Worm (Caenorhabditis elegans): Measurements from ENCODE around the gene Y62F5A.9.

The Y62F5A.9 gene

DNA sequence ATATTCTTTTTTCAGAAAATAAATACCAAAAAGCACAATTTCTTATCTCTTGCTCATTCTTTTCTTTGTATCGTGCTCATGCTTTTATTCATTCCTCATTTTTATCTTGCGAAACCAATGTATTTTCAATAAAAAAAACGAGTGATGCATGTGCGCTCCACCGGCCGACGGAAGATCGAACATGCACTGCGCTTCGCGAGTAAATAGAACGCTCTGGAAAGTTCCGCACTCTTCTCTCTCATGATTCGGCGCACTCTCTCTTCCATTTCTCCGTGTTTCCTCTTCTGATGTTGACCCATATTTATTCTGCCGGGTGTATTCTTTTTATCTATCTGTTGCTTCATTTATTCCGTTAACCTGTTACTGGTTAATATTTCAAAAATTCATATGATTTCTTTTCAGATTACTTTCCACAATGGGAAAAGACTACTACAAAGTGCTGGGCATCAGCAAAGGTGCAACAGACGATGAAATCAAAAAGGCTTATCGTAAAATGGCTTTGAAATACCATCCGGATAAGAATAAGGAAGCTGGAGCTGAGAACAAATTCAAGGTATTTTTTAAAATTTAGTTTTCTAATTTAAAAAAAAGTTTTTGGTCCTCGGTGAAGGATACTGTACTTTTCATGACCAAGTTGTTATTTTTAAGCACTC, 6.8 kb upstream of the Y62F5A.9 start, which contains the start of gene dnj-13 (continued):
- no peak for TF ChIP-seq ztf-11 (tag; optimal IDR thresholded peaks at IDR 0.05)
- no peak for TF ChIP-seq elt-3 (tag; optimal IDR thresholded peaks at IDR 0.05)
- peak; percentile 61 for TF ChIP-seq nhr-77 (tag; optimal IDR thresholded peaks at IDR 0.05)

DNA sequence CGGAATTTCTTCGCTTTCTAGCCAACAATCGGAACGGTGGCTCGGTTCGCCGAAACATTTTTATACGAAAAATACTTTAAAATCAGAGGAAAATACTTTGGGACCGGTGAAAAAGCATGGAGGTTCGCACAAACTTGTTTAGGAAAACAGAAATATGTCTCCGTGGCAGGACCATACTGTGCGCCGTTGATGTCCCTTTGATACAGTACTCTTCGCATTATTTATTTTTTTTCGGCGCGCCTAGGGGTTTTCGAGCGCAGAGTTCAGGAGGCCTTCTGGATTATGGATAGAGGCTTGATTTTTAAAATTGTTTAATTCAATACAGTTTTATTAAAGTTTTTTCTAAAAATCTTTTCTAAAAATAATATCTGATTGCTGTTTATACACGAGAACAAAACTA, 6.1 kb upstream of the Y62F5A.9 start, which contains the start of gene F54D5.9:
F54D5.9 (minus strand) TSS at position 115 of the 400 bp plus-strand sequence.
- TF ChIP-seq ama-1 (optimal IDR thresholded peaks at IDR 0.05) (peak; percentile 3), aly-2 (tag; optimal IDR thresholded peaks at IDR 0.05) (no peak)

DNA sequence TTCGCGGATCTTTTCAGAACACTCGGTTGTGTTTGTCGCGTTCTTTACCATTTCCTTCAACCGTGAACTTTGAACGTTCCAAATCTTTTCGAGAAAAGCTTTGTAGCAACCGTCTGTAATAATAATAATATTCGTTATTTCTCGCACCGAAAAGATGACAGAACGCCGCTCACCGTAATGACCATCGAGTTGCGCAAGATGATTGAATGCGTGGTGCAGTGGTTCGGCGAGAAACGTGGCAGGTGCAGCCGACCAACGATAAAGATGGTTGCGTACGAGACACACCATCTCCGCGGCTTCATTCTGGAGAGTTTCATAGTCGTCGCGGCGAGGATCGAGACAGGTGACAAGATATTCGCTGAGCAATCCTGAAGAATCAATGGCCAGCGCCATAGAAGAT, 4.3 kb upstream of the Y62F5A.9 start:
- TF ChIP-seq tbx-2 (tag; optimal IDR thresholded peaks at IDR 0.05): no peak
- TF ChIP-seq lin-39 (tag; optimal IDR thresholded peaks at IDR 0.05): no peak
- TF ChIP-seq nhr-43 (tag; optimal IDR thresholded peaks at IDR 0.05; ENCODE audit: poor library complexity, severe bottlenecking): no peak
- no peak for TF ChIP-seq ceh-16 (tag; optimal IDR thresholded peaks at IDR 0.05)
- no peak for TF ChIP-seq egl-5 (tag; optimal IDR thresholded peaks at IDR 0.05)

DNA sequence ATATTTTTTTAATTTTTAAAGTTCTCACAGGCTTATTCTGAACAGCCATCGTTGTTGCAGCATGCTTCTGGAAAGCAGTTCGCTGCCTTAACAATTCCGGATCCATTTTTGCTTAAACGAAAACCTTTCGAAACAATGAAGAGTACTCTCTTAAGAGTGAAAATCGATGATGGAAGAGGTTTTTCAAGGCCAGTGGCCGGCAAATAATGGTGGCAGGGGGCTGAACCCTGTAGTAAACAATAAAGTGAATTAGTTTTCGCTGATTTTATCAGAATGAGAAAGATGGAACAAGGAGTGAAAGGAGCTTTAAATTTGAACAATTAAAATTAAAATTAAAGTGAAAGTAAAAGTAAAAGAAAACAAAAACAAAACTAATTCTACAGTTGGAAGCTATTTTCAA, 3.7 kb upstream of the Y62F5A.9 start, which contains the start of gene gtf-2E2:
gtf-2E2 (minus strand) TSS at position 111 of the 400 bp plus-strand sequence.
- TF ChIP-seq egl-5 (tag; optimal IDR thresholded peaks at IDR 0.05) (no peak), lin-39 (tag; optimal IDR thresholded peaks at IDR 0.05) (peak; percentile 55), nhr-23 (tag; optimal IDR thresholded peaks at IDR 0.05) (no peak), tbx-2 (tag; optimal IDR thresholded peaks at IDR 0.05) (no peak), lsy-12 (tag; optimal IDR thresholded peaks at IDR 0.05) (no peak), elt-2 (tag; optimal IDR thresholded peaks at IDR 0.05) (no peak), mml-1 (tag; optimal IDR thresholded peaks at IDR 0.05) (no peak), ceh-28 (tag; optimal IDR thresholded peaks at IDR 0.05) (peak; percentile 34), ceh-16 (tag; optimal IDR thresholded peaks at IDR 0.05) (no peak), pqm-1 (tag; optimal IDR thresholded peaks at IDR 0.05) (no peak), pha-4 (tag; optimal IDR thresholded peaks at IDR 0.05) (peak; percentile 37), nhr-25 (tag; optimal IDR thresholded peaks at IDR 0.05) (peak; percentile 10), snpc-4 (tag; optimal IDR thresholded peaks at IDR 0.05) (peak; percentile 56), ceh-9 (tag; optimal IDR thresholded peaks at IDR 0.05) (no peak), nhr-76 (tag; optimal IDR thresholded peaks at IDR 0.05) (no peak), lin-15B (tag; optimal IDR thresholded peaks at IDR 0.05) (peak; percentile 31), fkh-10 (GFP tag; optimal IDR thresholded peaks at IDR 0.05) (no peak), elt-1 (tag; optimal IDR thresholded peaks at IDR 0.05) (peak; percentile 17), hmg-11 (tag; optimal IDR thresholded peaks at IDR 0.05) (peak; percentile 42), ama-1 (optimal IDR thresholded peaks at IDR 0.05) (no peak), nfya-1 (tag; optimal IDR thresholded peaks at IDR 0.05; ENCODE audit: insufficient read depth) (peak; percentile 44), nhr-67 (tag; optimal IDR thresholded peaks at IDR 0.05) (no peak), R02D3.7 (tag; optimal IDR thresholded peaks at IDR 0.05) (no peak), nhr-28 (tag; optimal IDR thresholded peaks at IDR 0.05) (no peak), skn-1 (tag; optimal IDR thresholded peaks at IDR 0.05) (no peak), eor-1 (tag; optimal IDR thresholded peaks at IDR 0.05) (no peak), nhr-12 (tag; optimal IDR thresholded peaks at IDR 0.05) (no peak), unc-39 (tag; optimal IDR thresholded peaks at IDR 0.05) (no peak), nhr-11 (tag; optimal IDR thresholded peaks at IDR 0.05) (no peak)

DNA sequence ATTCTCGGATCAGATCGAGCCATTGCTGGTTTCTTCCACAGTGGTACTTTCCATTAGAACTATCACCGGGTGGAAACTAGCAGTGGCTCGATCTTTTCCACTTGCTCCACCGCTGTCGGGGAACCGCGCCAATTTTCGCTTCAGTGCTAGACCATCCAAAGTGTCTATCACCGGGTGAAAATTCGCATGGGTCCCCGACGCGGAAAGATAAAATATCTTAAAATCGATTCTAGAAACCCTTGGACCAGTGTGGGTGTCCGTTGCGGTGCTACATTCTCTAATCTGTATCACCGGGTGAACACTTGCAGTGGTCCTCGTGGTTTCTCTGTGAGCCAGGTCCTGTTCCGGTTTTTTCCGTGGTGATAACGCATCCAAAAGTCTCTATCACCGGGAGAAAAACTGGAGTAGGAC, 1.0 kb downstream of the Y62F5A.9 start:
- TF ChIP-seq fkh-2 (tag; optimal IDR thresholded peaks at IDR 0.05) (no peak), hmg-11 (tag; optimal IDR thresholded peaks at IDR 0.05) (no peak), nhr-12 (tag; optimal IDR thresholded peaks at IDR 0.05) (no peak), lin-39 (tag; optimal IDR thresholded peaks at IDR 0.05) (no peak), eor-1 (tag; optimal IDR thresholded peaks at IDR 0.05) (no peak), elt-1 (tag; optimal IDR thresholded peaks at IDR 0.05) (no peak), sea-2 (GFP tag; optimal IDR thresholded peaks at IDR 0.05) (no peak)
